Worm (Caenorhabditis elegans): Measurements from ENCODE around the gene thn-4.

DNA sequence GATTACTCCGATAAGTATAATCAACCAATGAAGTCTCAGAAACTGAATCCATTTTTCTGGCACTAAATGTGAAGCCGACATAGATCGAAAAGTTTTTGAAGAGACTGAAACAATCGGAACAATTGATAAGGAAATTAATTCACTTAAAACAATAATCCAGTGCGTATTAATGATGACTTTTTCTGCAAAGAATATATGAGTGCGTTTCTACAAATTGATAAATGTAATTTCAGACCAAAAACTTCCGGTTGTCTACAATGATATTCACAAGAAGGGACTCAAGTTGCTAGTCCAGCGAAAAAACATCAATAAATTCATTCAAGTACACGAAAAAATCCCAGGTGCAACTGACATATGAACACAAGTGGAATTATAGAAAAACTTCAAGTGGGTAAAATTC lies 1.5 kb downstream of the thn-4 start, which contains the start of gene clec-33:
- no peak for TF ChIP-seq ama-1 (optimal IDR thresholded peaks at IDR 0.05)
- no peak for TF ChIP-seq pes-1 (GFP tag; IDR thresholded peaks at IDR 0.05)
- no peak for TF ChIP-seq scrt-1 (GFP tag; IDR thresholded peaks at IDR 0.05)
- no peak for TF ChIP-seq tbx-11 (GFP tag; IDR thresholded peaks at IDR 0.05)
- TF ChIP-seq flt-1 (GFP tag; IDR thresholded peaks at IDR 0.05), result no peak
- TF ChIP-seq hmg-4 (GFP tag; optimal IDR thresholded peaks at IDR 0.05), result no peak
- TF ChIP-seq hmbx-1 (tag; optimal IDR thresholded peaks at IDR 0.05), result no peak
- TF ChIP-seq sea-1 (GFP tag; conservative IDR thresholded peaks at IDR 0.05), result no peak
